Worm (Caenorhabditis elegans): ENCODE data around the gene T10B5.10.

- TF ChIP-seq B0310.2 (tag; optimal IDR thresholded peaks at IDR 0.05) (no peak), hmbx-1 (tag; optimal IDR thresholded peaks at IDR 0.05) (no peak), F13C5.2 (tag; optimal IDR thresholded peaks at IDR 0.05) (no peak), scrt-1 (GFP tag; IDR thresholded peaks at IDR 0.05) (no peak), flt-1 (GFP tag; IDR thresholded peaks at IDR 0.05) (no peak), tbx-37 (GFP tag; conservative IDR thresholded peaks at IDR 0.05) (no peak)
Measured at ce11 chrV:1820749-1821148, 35.3 kb downstream of the T10B5.10 start.
